Fruit fly (Drosophila melanogaster): Measurements from ENCODE around the gene CG14142.

DNA sequence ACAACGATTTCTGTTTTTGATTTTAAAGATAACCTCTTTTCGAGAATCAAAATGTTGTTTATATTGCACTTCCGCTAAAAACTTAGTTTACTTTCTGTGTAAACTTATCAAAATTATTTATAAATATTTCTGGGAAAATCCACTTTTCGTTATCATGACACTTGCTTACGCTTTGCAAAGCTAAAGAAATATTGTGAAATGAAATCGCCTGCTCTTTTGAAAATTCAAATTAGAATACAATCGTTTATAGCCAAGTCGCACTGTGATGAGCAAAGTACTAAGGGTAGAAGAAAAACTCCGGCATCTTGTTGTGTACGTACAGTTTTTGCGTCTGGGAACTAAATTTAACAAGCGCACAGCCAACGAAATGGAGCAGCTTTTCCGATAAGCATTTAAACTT, 48.9 kb upstream of the CG14142 start:
- no peak for TF ChIP-seq usp (GFP tag; optimal IDR thresholded peaks at IDR 0.05)
- TF ChIP-seq Dll (optimal IDR thresholded peaks at IDR 0.05): no peak
- TF ChIP-seq psq (optimal IDR thresholded peaks at IDR 0.05): no peak
- TF ChIP-seq pan (optimal IDR thresholded peaks at IDR 0.05): no peak
